Worm (Caenorhabditis elegans) whole organism, early embryonic: ENCODE results near the gene F49C12.6.

ENCODE experiments used
- B0310.2 ChIP-seq: sonication (generic microtip); optimal IDR thresholded peaks from 2 replicates; lab custom pipeline; 2016; ENCODE audit warnings: mild to moderate bottlenecking, missing genetic modification characterization, missing compliant biosample characterization
- F13C5.2 ChIP-seq: sonication (generic microtip); optimal IDR thresholded peaks from 2 replicates; lab custom pipeline; 2017; ENCODE audit warnings: mild to moderate bottlenecking, missing genetic modification characterization, inconsistent platforms, missing compliant biosample characterization
- aly-1 ChIP-seq: sonication (generic microtip); optimal IDR thresholded peaks from 2 replicates; lab custom pipeline; 2016; ENCODE audit warnings: missing genetic modification characterization, missing compliant biosample characterization
- ama-1 ChIP-seq: fragments of 150-350 bp; optimal IDR thresholded peaks from 2 replicates; lab custom pipeline; 2014
- ceh-13 ChIP-seq: fragments of 200-800 bp; sonication (Bioruptor generic); optimal IDR thresholded peaks from 2 replicates; lab custom pipeline; 2018; ENCODE audit warnings: mild to moderate bottlenecking, missing genetic modification characterization, missing compliant biosample characterization
- ceh-36 ChIP-seq: sonication (generic microtip); optimal IDR thresholded peaks from 2 replicates; lab custom pipeline; 2016; ENCODE audit warnings: missing genetic modification characterization, inconsistent platforms, missing compliant biosample characterization
- ets-7 ChIP-seq: sonication (generic microtip); optimal IDR thresholded peaks from 2 replicates; lab custom pipeline; 2016; ENCODE audit warnings: missing genotype, missing genetic modification characterization, missing compliant biosample characterization
- flt-1 ChIP-seq: fragments of 200-800 bp; sonication (Bioruptor generic); IDR thresholded peaks from 2 replicates; pipeline ENCODE4 v1.3.6; 2022; ENCODE audit warnings: missing genetic modification characterization, missing compliant biosample characterization
- hmbx-1 ChIP-seq: sonication (generic microtip); optimal IDR thresholded peaks from 2 replicates; lab custom pipeline; 2016; ENCODE audit warnings: mild to moderate bottlenecking, missing genetic modification characterization, missing compliant biosample characterization
- hmg-4 ChIP-seq: fragments of 200-800 bp; sonication (Bioruptor generic); optimal IDR thresholded peaks from 2 replicates; lab custom pipeline; 2018; ENCODE audit warnings: mild to moderate bottlenecking, missing genetic modification characterization, missing compliant biosample characterization
- hnd-1 ChIP-seq: sonication (generic microtip); optimal IDR thresholded peaks from 2 replicates; lab custom pipeline; 2016; ENCODE audit warnings: missing genetic modification characterization, missing compliant biosample characterization
- pes-1 ChIP-seq: fragments of 200-800 bp; sonication (Bioruptor generic); IDR thresholded peaks from 2 replicates; pipeline ENCODE4 v1.3.6; 2022; ENCODE audit warnings: missing genetic modification reagents, missing genetic modification characterization, missing compliant biosample characterization
- scrt-1 ChIP-seq: fragments of 200-800 bp; sonication (Bioruptor generic); IDR thresholded peaks from 2 replicates; pipeline ENCODE4 v1.3.6; 2022; ENCODE audit warnings: missing genetic modification characterization, missing compliant biosample characterization
- sea-1 ChIP-seq: fragments of 200-800 bp; sonication (Bioruptor generic); conservative IDR thresholded peaks from 2 replicates; pipeline ENCODE4 v1.3.6; 2022; ENCODE audit warnings: missing genetic modification characterization, missing compliant biosample characterization
- tbx-11 ChIP-seq: fragments of 200-800 bp; sonication (Bioruptor generic); IDR thresholded peaks from 2 replicates; pipeline ENCODE4 v1.3.6; 2022; ENCODE audit warnings: missing genetic modification characterization, missing compliant biosample characterization
- tbx-37 ChIP-seq: fragments of 200-800 bp; sonication (Bioruptor generic); conservative IDR thresholded peaks from 2 replicates; pipeline ENCODE4 v1.3.6; 2022; ENCODE audit warnings: missing genetic modification reagents, missing genetic modification characterization, missing compliant biosample characterization
- tra-4 ChIP-seq: sonication (generic microtip); optimal IDR thresholded peaks from 2 replicates; lab custom pipeline; 2017; ENCODE audit warnings: missing genetic modification characterization, missing compliant biosample characterization

Gene F49C12.6

ce11 chrIV:9333007-9333406, 24.1 kb upstream of the F49C12.6 start:
- TF ChIP-seq aly-1 (tag; lab: Kevin White, UChicago) (no peak), hmg-4 (GFP tag; lab: Kevin White, UChicago) (no peak), hmbx-1 (tag; lab: Kevin White, UChicago) (no peak), tra-4 (tag; lab: Kevin White, UChicago) (no peak), ceh-13 (GFP tag; lab: Kevin White, UChicago) (no peak), hnd-1 (tag; lab: Kevin White, UChicago) (no peak)

- TF ChIP-seq aly-1 (tag; lab: Kevin White, UChicago) (no peak), flt-1 (no peak), ceh-13 (GFP tag; lab: Kevin White, UChicago) (no peak), B0310.2 (tag; lab: Kevin White, UChicago) (no peak), tra-4 (tag; lab: Kevin White, UChicago) (no peak), hnd-1 (tag; lab: Kevin White, UChicago) (no peak), ama-1 (lab: Kevin White, UChicago) (no peak), F13C5.2 (tag; lab: Kevin White, UChicago) (no peak), tbx-37 (GFP tag; lab: Robert Waterston, UW) (no peak), tbx-11 (GFP tag; lab: Robert Waterston, UW) (no peak), pes-1 (GFP tag; lab: Robert Waterston, UW) (no peak), scrt-1 (GFP tag; lab: Robert Waterston, UW) (no peak), hmbx-1 (tag; lab: Kevin White, UChicago) (no peak), sea-1 (GFP tag; lab: Robert Waterston, UW) (no peak)
These were observed 21.9 kb upstream of the F49C12.6 start, which contains the start of gene nspg-7.1 for ce11 chrIV:9330755-9331154. TSS of gene nspg-7.1 (minus strand) at chrIV:9330855.

DNA sequence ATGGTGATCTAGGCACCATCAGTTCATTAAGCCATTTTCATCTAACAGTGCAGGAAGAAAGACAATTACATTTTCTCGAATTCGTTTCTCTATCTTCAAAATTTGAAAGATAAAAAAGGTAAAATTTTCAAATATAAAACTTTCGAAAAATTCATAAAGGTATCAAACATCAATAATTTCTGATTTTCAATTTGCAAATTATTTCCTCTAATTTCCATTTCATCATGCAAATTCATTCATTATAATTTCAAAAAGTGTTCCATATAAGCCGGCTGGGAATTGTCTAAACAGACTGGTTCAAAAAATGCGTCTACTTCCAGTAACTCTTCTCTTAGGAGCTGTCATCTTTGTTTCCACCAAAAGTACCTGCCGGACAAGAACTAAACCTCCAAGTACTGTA, 18.8 kb upstream of the F49C12.6 start, which contains the start of gene clec-183:
Gene clec-183 (plus strand): TSS at position 301 of the 400 bp plus-strand sequence.
- no peak for TF ChIP-seq aly-1 (tag; lab: Kevin White, UChicago)

DNA sequence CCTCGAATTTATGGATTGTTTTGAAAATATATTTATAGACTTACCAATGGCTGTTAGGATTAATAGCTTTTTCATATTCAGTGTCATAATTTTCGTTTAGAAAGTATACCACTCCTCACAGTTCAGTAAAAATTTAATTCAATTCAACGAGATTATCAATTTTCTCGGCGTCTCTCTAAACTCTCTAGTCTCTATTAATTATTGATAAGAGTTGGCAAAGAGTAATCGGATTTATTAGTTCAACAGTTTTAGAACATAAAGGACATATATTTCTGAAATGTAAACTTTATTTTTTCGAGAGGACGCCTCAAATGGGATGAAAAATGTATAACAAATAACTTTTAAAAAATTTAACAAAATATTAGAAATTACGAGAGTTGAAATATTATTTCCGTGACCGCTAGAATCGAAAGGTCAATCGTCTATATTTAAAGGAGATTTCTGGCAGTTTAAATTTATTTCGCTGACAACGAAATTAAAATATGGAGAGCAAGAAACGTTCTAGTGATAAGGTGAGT, 15.2 kb upstream of the F49C12.6 start, which contains the start of the genes nspg-11 and F49C12.15:
Gene nspg-11 (minus strand): TSS at position 101 of the 518 bp plus-strand sequence.
Gene F49C12.15 (plus strand): TSS at position 468 of the 518 bp plus-strand sequence.
- no peak for TF ChIP-seq tbx-11 (GFP tag; lab: Robert Waterston, UW)
- TF ChIP-seq scrt-1 (GFP tag; lab: Robert Waterston, UW): no peak
- TF ChIP-seq hnd-1 (tag; lab: Kevin White, UChicago): no peak
- no peak for TF ChIP-seq sea-1 (GFP tag; lab: Robert Waterston, UW)
- TF ChIP-seq B0310.2 (tag; lab: Kevin White, UChicago): no peak
- no peak for TF ChIP-seq ets-7 (tag; lab: Kevin White, UChicago)
- no peak for TF ChIP-seq ceh-36 (tag; lab: Kevin White, UChicago)
- no peak for TF ChIP-seq hmbx-1 (tag; lab: Kevin White, UChicago)
- no peak for TF ChIP-seq aly-1 (tag; lab: Kevin White, UChicago)
- TF ChIP-seq hmg-4 (GFP tag; lab: Kevin White, UChicago): no peak
- TF ChIP-seq pes-1 (GFP tag; lab: Robert Waterston, UW): no peak
- no peak for TF ChIP-seq F13C5.2 (tag; lab: Kevin White, UChicago)
- no peak for TF ChIP-seq tbx-37 (GFP tag; lab: Robert Waterston, UW)
- TF ChIP-seq ceh-13 (GFP tag; lab: Kevin White, UChicago): no peak
- TF ChIP-seq flt-1: no peak
- no peak for TF ChIP-seq ama-1 (lab: Kevin White, UChicago)
- no peak for TF ChIP-seq tra-4 (tag; lab: Kevin White, UChicago)

ce11 chrIV:9322489-9322888, 13.6 kb upstream of the F49C12.6 start:
- TF ChIP-seq sea-1 (GFP tag; lab: Robert Waterston, UW) (no peak), tbx-11 (GFP tag; lab: Robert Waterston, UW) (no peak), ceh-13 (GFP tag; lab: Kevin White, UChicago) (no peak), F13C5.2 (tag; lab: Kevin White, UChicago) (no peak), ets-7 (tag; lab: Kevin White, UChicago) (no peak), ama-1 (lab: Kevin White, UChicago) (no peak), B0310.2 (tag; lab: Kevin White, UChicago) (no peak), tra-4 (tag; lab: Kevin White, UChicago) (no peak), aly-1 (tag; lab: Kevin White, UChicago) (no peak), flt-1 (no peak)

- no peak for TF ChIP-seq hmg-4 (GFP tag; lab: Kevin White, UChicago)
- no peak for TF ChIP-seq ceh-36 (tag; lab: Kevin White, UChicago)
- TF ChIP-seq tbx-11 (GFP tag; lab: Robert Waterston, UW): no peak
- TF ChIP-seq ets-7 (tag; lab: Kevin White, UChicago): no peak
- TF ChIP-seq ama-1 (lab: Kevin White, UChicago): no peak
- no peak for TF ChIP-seq F13C5.2 (tag; lab: Kevin White, UChicago)
- TF ChIP-seq scrt-1 (GFP tag; lab: Robert Waterston, UW): no peak
- TF ChIP-seq flt-1: no peak
- no peak for TF ChIP-seq pes-1 (GFP tag; lab: Robert Waterston, UW)
- no peak for TF ChIP-seq tbx-37 (GFP tag; lab: Robert Waterston, UW)
- TF ChIP-seq aly-1 (tag; lab: Kevin White, UChicago): no peak
- TF ChIP-seq B0310.2 (tag; lab: Kevin White, UChicago): no peak
- TF ChIP-seq hmbx-1 (tag; lab: Kevin White, UChicago): no peak
- TF ChIP-seq hnd-1 (tag; lab: Kevin White, UChicago): no peak
- TF ChIP-seq tra-4 (tag; lab: Kevin White, UChicago): no peak
- TF ChIP-seq ceh-13 (GFP tag; lab: Kevin White, UChicago): no peak
- TF ChIP-seq sea-1 (GFP tag; lab: Robert Waterston, UW): no peak
These were observed 12.4 kb upstream of the F49C12.6 start, which contains the start of the genes F49C12.12 and vha-17 for ce11 chrIV:9321039-9321851. TSS of gene F49C12.12 (minus strand) at chrIV:9321089. TSS of gene vha-17 (plus strand) at chrIV:9321801.
